Worm (Caenorhabditis elegans) whole organism, L1 larva: ENCODE measurements around the gene sdz-9.

Source experiments
- C16A3.4 ChIP-seq: fragments of 150-350 bp; optimal IDR thresholded peaks from 2 replicates; lab custom pipeline; 2014; ENCODE audit warnings: missing biosample characterization, missing genetic modification characterization
- C34B4.2 ChIP-seq: sonication (generic microtip); optimal IDR thresholded peaks from 2 replicates; lab custom pipeline; 2017; ENCODE audit warnings: mild to moderate bottlenecking, missing genetic modification characterization, missing compliant biosample characterization
- Y116A8C.19 ChIP-seq: sonication (generic microtip); optimal IDR thresholded peaks from 2 replicates; lab custom pipeline; 2016; ENCODE audit warnings: missing compliant biosample characterization, missing genetic modification characterization, borderline replicate concordance
- alr-1 ChIP-seq: fragments of 200-800 bp; sonication (Bioruptor generic); optimal IDR thresholded peaks from 2 replicates; lab custom pipeline; 2018; ENCODE audit warnings: borderline replicate concordance, mild to moderate bottlenecking, missing genetic modification characterization, missing compliant biosample characterization
- ceh-63 ChIP-seq: fragments of 200-800 bp; sonication (Bioruptor generic); optimal IDR thresholded peaks from 2 replicates; lab custom pipeline; 2018; ENCODE audit warnings: mild to moderate bottlenecking, missing genetic modification characterization, missing compliant biosample characterization
- ceh-8 ChIP-seq: fragments of 200-800 bp; sonication (Bioruptor generic); optimal IDR thresholded peaks from 2 replicates; lab custom pipeline; 2018; ENCODE audit warnings: mild to moderate bottlenecking, missing genetic modification characterization, moderate library complexity, missing compliant biosample characterization
- ceh-88 ChIP-seq: fragments of 200-800 bp; sonication (Bioruptor generic); IDR thresholded peaks from 2 replicates; pipeline ENCODE4 v1.3.6; 2022; ENCODE audit warnings: missing genetic modification characterization, missing compliant biosample characterization
- ceh-90 ChIP-seq: sonication (generic microtip); optimal IDR thresholded peaks from 2 replicates; lab custom pipeline; 2016; ENCODE audit warnings: missing genetic modification characterization, missing compliant biosample characterization
- dpl-1 ChIP-seq, 3 experiments: fragments of 150-350 bp in 2 of 3; sonication (generic microtip) in 1 of 3; optimal IDR thresholded peaks; 2 replicates each; lab custom pipeline; 2014 to 2017; ENCODE audit warnings: missing biosample characterization in 3 of 3, missing genetic modification characterization in 3 of 3, missing genetic modification reagents in 3 of 3
- dsc-1 ChIP-seq: sonication (generic microtip); optimal IDR thresholded peaks from 2 replicates; lab custom pipeline; 2016; ENCODE audit warnings: mild to moderate bottlenecking, missing genetic modification characterization, missing compliant biosample characterization
- efl-3 ChIP-seq: fragments of 200-800 bp; sonication (Bioruptor generic); optimal IDR thresholded peaks from 2 replicates; lab custom pipeline; 2018; ENCODE audit warnings: mild to moderate bottlenecking, missing genetic modification characterization, missing compliant biosample characterization
- elt-2 ChIP-seq: sonication (generic microtip); optimal IDR thresholded peaks from 2 replicates; lab custom pipeline; 2016; ENCODE audit warnings: missing genetic modification characterization, mild to moderate bottlenecking, inconsistent platforms, missing compliant biosample characterization, missing genetic modification reagents
- elt-3 ChIP-seq, 6 experiments: fragments of 150-350 bp in 1 of 6; sonication (generic microtip); optimal IDR thresholded peaks; 2 replicates each; lab custom pipeline; 2017 to 2018; ENCODE audit warnings: missing biosample characterization in 6 of 6, missing genetic modification characterization in 6 of 6, inconsistent platforms in 1 of 6
- ets-5 ChIP-seq: fragments of 200-800 bp; sonication (Bioruptor generic); IDR thresholded peaks from 2 replicates; pipeline ENCODE4 v1.3.6; 2022; ENCODE audit warnings: missing genetic modification characterization, missing compliant biosample characterization
- fkh-4 ChIP-seq: sonication (generic microtip); optimal IDR thresholded peaks from 2 replicates; lab custom pipeline; 2016; ENCODE audit warnings: missing compliant biosample characterization, missing genetic modification characterization, borderline replicate concordance
- fkh-8 ChIP-seq: sonication (generic microtip); optimal IDR thresholded peaks from 2 replicates; lab custom pipeline; 2016; ENCODE audit warnings: mild to moderate bottlenecking, missing genetic modification characterization, missing compliant biosample characterization
- fos-1 ChIP-seq: fragments of 150-350 bp; optimal IDR thresholded peaks from 2 replicates; lab custom pipeline; 2014; ENCODE audit warnings: missing biosample characterization, missing genetic modification characterization
- grh-1 ChIP-seq: fragments of 200-800 bp; sonication (Bioruptor generic); IDR thresholded peaks from 2 replicates; pipeline ENCODE4 v1.3.6; 2022; ENCODE audit warnings: missing genetic modification reagents, missing genetic modification characterization, missing compliant biosample characterization
- hlh-4 ChIP-seq: sonication (generic microtip); optimal IDR thresholded peaks from 2 replicates; lab custom pipeline; 2016; ENCODE audit warnings: mild to moderate bottlenecking, missing genetic modification characterization, missing compliant biosample characterization
- irx-1 ChIP-seq: sonication (generic microtip); optimal IDR thresholded peaks from 2 replicates; lab custom pipeline; 2016; ENCODE audit warnings: missing genetic modification characterization, missing compliant biosample characterization
- jun-1 ChIP-seq: fragments of 150-350 bp; optimal IDR thresholded peaks from 2 replicates; lab custom pipeline; 2014; ENCODE audit warnings: missing biosample characterization, missing genetic modification reagents, missing genetic modification characterization
- lin-15B ChIP-seq: fragments of 150-350 bp; sonication (generic microtip); optimal IDR thresholded peaks from 3 replicates; lab custom pipeline; 2014; ENCODE audit warnings: missing biosample characterization, missing genetic modification characterization
- lin-35 ChIP-seq, 2 experiments: fragments of 150-350 bp; optimal IDR thresholded peaks; 2 replicates each; lab custom pipeline; 2014; ENCODE audit warnings: missing biosample characterization in 2 of 2, missing genetic modification characterization in 2 of 2, missing genetic modification reagents in 2 of 2
- lin-39 ChIP-seq: fragments of 150-350 bp; optimal IDR thresholded peaks from 2 replicates; lab custom pipeline; 2014; ENCODE audit warnings: missing biosample characterization, missing genetic modification reagents, missing genetic modification characterization
- lsy-2 ChIP-seq, 2 experiments: fragments of 150-350 bp; optimal IDR thresholded peaks; 2 replicates each; lab custom pipeline; 2014; ENCODE audit warnings: missing biosample characterization in 2 of 2, missing genetic modification characterization in 2 of 2
- mdl-1 ChIP-seq, 2 experiments: fragments of 150-350 bp; optimal IDR thresholded peaks; 2 replicates each; lab custom pipeline; 2014 to 2017; ENCODE audit warnings: missing biosample characterization in 2 of 2, missing genetic modification characterization in 2 of 2, inconsistent platforms in 1 of 2
- mep-1 ChIP-seq: fragments of 150-350 bp; optimal IDR thresholded peaks from 2 replicates; lab custom pipeline; 2014; ENCODE audit warnings: missing biosample characterization, missing genetic modification characterization
- nhr-19 ChIP-seq: fragments of 200-800 bp; sonication (Bioruptor generic); conservative IDR thresholded peaks from 2 replicates; pipeline ENCODE4 v1.3.6; 2022; ENCODE audit warnings: missing genetic modification characterization, missing compliant biosample characterization
- nhr-20 ChIP-seq: sonication (generic microtip); optimal IDR thresholded peaks from 2 replicates; lab custom pipeline; 2016; ENCODE audit warnings: mild to moderate bottlenecking, missing genetic modification characterization, missing compliant biosample characterization
- nhr-237 ChIP-seq: fragments of 150-350 bp; optimal IDR thresholded peaks from 2 replicates; lab custom pipeline; 2014; ENCODE audit warnings: missing biosample characterization, missing genetic modification characterization
- nhr-28 ChIP-seq: fragments of 150-350 bp; optimal IDR thresholded peaks from 2 replicates; lab custom pipeline; 2014; ENCODE audit warnings: missing biosample characterization, missing genetic modification characterization
- nhr-71 ChIP-seq: sonication (generic microtip); optimal IDR thresholded peaks from 2 replicates; lab custom pipeline; 2016; ENCODE audit warnings: mild to moderate bottlenecking, missing genetic modification characterization, moderate library complexity, missing compliant biosample characterization
- nhr-84 ChIP-seq: sonication (generic microtip); optimal IDR thresholded peaks from 2 replicates; lab custom pipeline; 2017; ENCODE audit warnings: missing biosample characterization, missing genetic modification characterization
- nhr-85 ChIP-seq: sonication (generic microtip); peaks from one replicate; lab custom pipeline; 2016; ENCODE audit warnings: missing genetic modification characterization, inconsistent platforms, missing compliant biosample characterization
- pax-3 ChIP-seq: fragments of 200-800 bp; sonication (Bioruptor generic); optimal IDR thresholded peaks from 2 replicates; lab custom pipeline; 2018; ENCODE audit warnings: mild to moderate bottlenecking, missing genetic modification characterization, moderate library complexity, missing compliant biosample characterization
- pqm-1 ChIP-seq: sonication (generic microtip); optimal IDR thresholded peaks from 3 replicates; lab custom pipeline; 2017; ENCODE audit warnings: missing biosample characterization, missing genetic modification characterization
- rnt-1 ChIP-seq: sonication (generic microtip); optimal IDR thresholded peaks from 2 replicates; lab custom pipeline; 2016; ENCODE audit warnings: mild to moderate bottlenecking, missing genetic modification characterization, moderate library complexity, missing compliant biosample characterization
- skn-1 ChIP-seq: fragments of 150-350 bp; optimal IDR thresholded peaks from 2 replicates; lab custom pipeline; 2014; ENCODE audit warnings: missing biosample characterization, missing genetic modification characterization
- snu-23 ChIP-seq: sonication (generic microtip); optimal IDR thresholded peaks from 2 replicates; lab custom pipeline; 2016; ENCODE audit warnings: missing genetic modification characterization, missing compliant biosample characterization
- sptf-1 ChIP-seq: fragments of 150-350 bp; optimal IDR thresholded peaks from 2 replicates; lab custom pipeline; 2014; ENCODE audit warnings: missing biosample characterization, missing genetic modification characterization
- sup-37 ChIP-seq: fragments of 200-800 bp; sonication (Bioruptor generic); optimal IDR thresholded peaks from 2 replicates; lab custom pipeline; 2018; ENCODE audit warnings: mild to moderate bottlenecking, missing genetic modification characterization, missing compliant biosample characterization
- swsn-7 ChIP-seq: sonication (generic microtip); optimal IDR thresholded peaks from 2 replicates; lab custom pipeline; 2016; ENCODE audit warnings: missing genetic modification characterization, missing compliant biosample characterization
- tbx-2 ChIP-seq: sonication (generic microtip); optimal IDR thresholded peaks from 2 replicates; lab custom pipeline; 2016; ENCODE audit warnings: missing genetic modification characterization, missing compliant biosample characterization
- tlp-1 ChIP-seq: fragments of 150-350 bp; optimal IDR thresholded peaks from 2 replicates; lab custom pipeline; 2014; ENCODE audit warnings: missing biosample characterization, missing genetic modification characterization
- unc-30 ChIP-seq: sonication (generic microtip); optimal IDR thresholded peaks from 2 replicates; lab custom pipeline; 2017; ENCODE audit warnings: missing biosample characterization, missing genetic modification characterization
- unc-62 ChIP-seq: fragments of 150-350 bp; optimal IDR thresholded peaks from 2 replicates; lab custom pipeline; 2014; ENCODE audit warnings: missing biosample characterization, missing genetic modification reagents, missing genetic modification characterization
- unc-86 ChIP-seq: sonication (generic microtip); optimal IDR thresholded peaks from 2 replicates; lab custom pipeline; 2016; ENCODE audit warnings: missing genetic modification characterization, missing compliant biosample characterization
- unc-98 ChIP-seq: fragments of 200-800 bp; sonication (Bioruptor generic); IDR thresholded peaks from 2 replicates; pipeline ENCODE4 v1.3.6; 2022; ENCODE audit warnings: missing genetic modification characterization, missing compliant biosample characterization
- vab-15 ChIP-seq: sonication (generic microtip); optimal IDR thresholded peaks from 2 replicates; lab custom pipeline; 2017; ENCODE audit warnings: missing genotype, mild to moderate bottlenecking, missing genetic modification characterization, missing compliant biosample characterization
- xbp-1 ChIP-seq: sonication (generic microtip); optimal IDR thresholded peaks from 2 replicates; lab custom pipeline; 2016; ENCODE audit warnings: missing genetic modification characterization, missing compliant biosample characterization
- ztf-11 ChIP-seq, 2 experiments: sonication (generic microtip); optimal IDR thresholded peaks; 2 replicates each; lab custom pipeline; 2016 to 2017; ENCODE audit warnings: missing genetic modification characterization in 2 of 2, missing biosample characterization in 1 of 2, missing compliant biosample characterization in 1 of 2
- ztf-4 ChIP-seq: fragments of 150-350 bp; optimal IDR thresholded peaks from 2 replicates; lab custom pipeline; 2014; ENCODE audit warnings: missing biosample characterization, missing genetic modification characterization

The sdz-9 gene

ce11 chrII:2800550-2801233 lies 27.3 kb upstream of the sdz-9 start, which contains the start of gene nhr-119 (continued):
- peak; percentile 95 for TF ChIP-seq elt-2 (tag; lab: Kevin White, UChicago)
- no peak for TF ChIP-seq pax-3
- no peak for TF ChIP-seq hlh-4
- peak; percentile 85 for TF ChIP-seq nhr-19 (GFP tag; lab: Robert Waterston, UW)
- TF ChIP-seq alr-1 (tag; lab: Kevin White, UChicago): no peak
- TF ChIP-seq mep-1 (tag; lab: Kevin White, UChicago): peak; percentile 52
- TF ChIP-seq rnt-1 (tag; lab: Kevin White, UChicago): peak; percentile 87
- no peak for TF ChIP-seq Y116A8C.19 (tag; lab: Kevin White, UChicago)
- no peak for TF ChIP-seq unc-98 (GFP tag; lab: Robert Waterston, UW)
- peak; percentile 50 for TF ChIP-seq xbp-1 (tag; lab: Kevin White, UChicago)
- TF ChIP-seq nhr-237 (tag; lab: Kevin White, UChicago): no peak
- TF ChIP-seq skn-1 (tag; lab: Kevin White, UChicago): peak; percentile 4
- TF ChIP-seq efl-3 (GFP tag; lab: Kevin White, UChicago): no peak
- no peak for TF ChIP-seq unc-62 (GFP tag; lab: Kevin White, UChicago)
- peak; percentile 77 for TF ChIP-seq tbx-2
- no peak for TF ChIP-seq C34B4.2 (tag; lab: Kevin White, UChicago)
- TF ChIP-seq dpl-1 (GFP tag; optimal IDR thresholded peaks at IDR 0.05; lab: Kevin White, UChicago): peak; percentile 32 to 58 (median 34)
- TF ChIP-seq grh-1: peak; percentile 71
- no peak for TF ChIP-seq dsc-1
- peak; percentile 73 for TF ChIP-seq jun-1 (tag; lab: Kevin White, UChicago)
- no peak for TF ChIP-seq ets-5
- no peak for TF ChIP-seq unc-86 (tag; lab: Kevin White, UChicago)
- no peak for TF ChIP-seq tlp-1
- no peak for TF ChIP-seq lin-15B (tag; lab: Kevin White, UChicago)
- TF ChIP-seq sptf-1: no peak
- peak; percentile 66 for TF ChIP-seq swsn-7 (tag; lab: Kevin White, UChicago)
- no peak for TF ChIP-seq fkh-8 (tag; lab: Kevin White, UChicago)
- TF ChIP-seq nhr-71: peak; percentile 94
- no peak for TF ChIP-seq ztf-11 (tag; optimal IDR thresholded peaks at IDR 0.05; lab: Kevin White, UChicago)
- peak; percentile 98 for TF ChIP-seq nhr-85 (tag; lab: Kevin White, UChicago)
- TF ChIP-seq ceh-88 (GFP tag; lab: Robert Waterston, UW): no peak
- peak in 1 of 2 experiments; percentile 71 for TF ChIP-seq mdl-1 (tag; optimal IDR thresholded peaks at IDR 0.05; lab: Kevin White, UChicago)
- peak; percentile 40 for TF ChIP-seq ztf-4 (tag; lab: Kevin White, UChicago)
- TF ChIP-seq irx-1: peak; percentile 28
- TF ChIP-seq ceh-8 (GFP tag; lab: Kevin White, UChicago): no peak
- TF ChIP-seq lin-39 (tag; lab: Kevin White, UChicago): peak; percentile 92
- no peak for TF ChIP-seq nhr-84 (tag; lab: Kevin White, UChicago)
- peak; percentile 19 for TF ChIP-seq C16A3.4 (tag; lab: Kevin White, UChicago)
- TF ChIP-seq pqm-1 (tag; lab: Kevin White, UChicago): peak; percentile 18
- TF ChIP-seq lin-35 (GFP tag; optimal IDR thresholded peaks at IDR 0.05; lab: Kevin White, UChicago): peak; percentile 6 to 69
- TF ChIP-seq lsy-2 (tag; optimal IDR thresholded peaks at IDR 0.05; lab: Kevin White, UChicago): peak; percentile 69 to 74
- TF ChIP-seq vab-15 (tag; lab: Kevin White, UChicago): no peak
- TF ChIP-seq fos-1 (tag; lab: Kevin White, UChicago): no peak
- peak; percentile 90 for TF ChIP-seq nhr-20 (tag; lab: Kevin White, UChicago)
- no peak for TF ChIP-seq unc-30
- no peak for TF ChIP-seq ceh-63 (GFP tag; lab: Kevin White, UChicago)
- no peak for TF ChIP-seq fkh-4 (tag; lab: Kevin White, UChicago)
- no peak for TF ChIP-seq sup-37 (GFP tag; lab: Kevin White, UChicago)
- peak; percentile 83 for TF ChIP-seq snu-23 (GFP tag; lab: Kevin White, UChicago)
- no peak for TF ChIP-seq nhr-28
- TF ChIP-seq elt-3 (tag; optimal IDR thresholded peaks at IDR 0.05; lab: Kevin White, UChicago): peak in 3 of 6 experiments; percentile 91 to 99 (median 91)
- TF ChIP-seq ceh-90 (tag; lab: Kevin White, UChicago): no peak
